Worm (Caenorhabditis elegans): ENCODE results near the gene asp-2.

The asp-2 gene

DNA sequence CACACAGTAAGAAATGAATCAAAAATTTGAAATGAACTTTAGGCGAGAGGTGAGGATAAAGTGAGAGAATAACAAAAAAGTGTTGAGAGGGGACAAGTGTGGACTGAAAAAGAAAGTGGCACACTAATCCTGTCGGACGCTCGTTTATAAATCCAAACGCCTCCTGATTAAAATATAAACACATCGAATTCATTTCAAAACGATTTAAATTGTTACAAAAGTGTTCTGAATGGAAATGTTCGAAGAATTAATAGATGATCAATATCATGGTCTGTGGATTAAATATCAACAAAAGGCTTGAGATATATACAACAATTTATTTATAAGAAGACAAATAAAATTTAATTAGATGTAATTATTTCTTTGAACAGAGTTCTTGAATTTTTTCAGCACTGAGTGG, 34.8 kb upstream of the asp-2 start, which contains the start of gene B0222.11:
B0222.11 (minus strand) TSS at position 101 of the 400 bp plus-strand sequence.
- no peak for TF ChIP-seq lsy-2 (tag; optimal IDR thresholded peaks at IDR 0.05)
- TF ChIP-seq nhr-11 (tag; optimal IDR thresholded peaks at IDR 0.05): no peak
- TF ChIP-seq zag-1 (tag; optimal IDR thresholded peaks at IDR 0.05): no peak
- no peak for TF ChIP-seq sptf-1 (tag; optimal IDR thresholded peaks at IDR 0.05)
- TF ChIP-seq isw-1 (GFP tag; IDR thresholded peaks at IDR 0.05): no peak
- no peak for TF ChIP-seq nhr-77 (tag; optimal IDR thresholded peaks at IDR 0.05)
- no peak for TF ChIP-seq hlh-4 (tag; optimal IDR thresholded peaks at IDR 0.05)
- TF ChIP-seq mab-9 (GFP tag; IDR thresholded peaks at IDR 0.05): no peak
- TF ChIP-seq hlh-17 (GFP tag; optimal IDR thresholded peaks at IDR 0.05; ENCODE audit: borderline replicate concordance): no peak
- TF ChIP-seq efl-1 (optimal IDR thresholded peaks at IDR 0.05): no peak
- no peak for TF ChIP-seq efl-1 (GFP tag; optimal IDR thresholded peaks at IDR 0.05 in 1 of 2)
- no peak for TF ChIP-seq lin-14 (GFP tag; optimal IDR thresholded peaks at IDR 0.05)
- no peak for TF ChIP-seq C34B4.2 (tag; optimal IDR thresholded peaks at IDR 0.05)
- no peak for TF ChIP-seq ceh-90 (tag; optimal IDR thresholded peaks at IDR 0.05)
- no peak for TF ChIP-seq lir-3 (tag; optimal IDR thresholded peaks at IDR 0.05; ENCODE audit: poor library complexity)

DNA sequence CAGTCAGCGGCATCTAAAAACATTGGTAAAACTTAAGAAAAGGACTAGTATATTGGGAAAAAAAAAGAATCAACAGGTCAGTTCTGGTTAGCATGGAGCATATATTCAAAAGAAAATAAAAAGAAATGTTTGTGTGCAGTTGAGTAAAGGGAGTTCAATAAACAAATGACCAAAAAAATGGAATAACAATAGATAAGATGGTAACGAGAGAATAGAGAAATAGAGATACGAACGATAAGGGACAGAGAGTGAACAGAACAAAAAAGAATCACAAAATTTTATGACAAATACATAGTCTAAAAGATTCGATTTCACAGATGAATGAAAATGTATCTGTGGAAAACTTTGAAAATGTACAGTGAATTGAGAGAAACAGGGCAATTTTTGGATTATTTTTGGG, 29.9 kb upstream of the asp-2 start, which contains the start of gene gad-3:
gad-3 (minus strand) TSS at position 17 of the 400 bp plus-strand sequence.
- TF ChIP-seq ceh-82 (tag; optimal IDR thresholded peaks at IDR 0.05) (no peak), ztf-11 (tag; optimal IDR thresholded peaks at IDR 0.05) (no peak), dsc-1 (tag; optimal IDR thresholded peaks at IDR 0.05) (no peak), nhr-85 (tag) (peak; percentile 41), lin-14 (GFP tag; optimal IDR thresholded peaks at IDR 0.05) (peak; percentile 41), fos-1 (tag; optimal IDR thresholded peaks at IDR 0.05) (no peak), blmp-1 (tag; optimal IDR thresholded peaks at IDR 0.05) (peak; percentile 7), elt-2 (tag; optimal IDR thresholded peaks at IDR 0.05) (peak; percentile 52), xbp-1 (tag; optimal IDR thresholded peaks at IDR 0.05) (no peak)

DNA sequence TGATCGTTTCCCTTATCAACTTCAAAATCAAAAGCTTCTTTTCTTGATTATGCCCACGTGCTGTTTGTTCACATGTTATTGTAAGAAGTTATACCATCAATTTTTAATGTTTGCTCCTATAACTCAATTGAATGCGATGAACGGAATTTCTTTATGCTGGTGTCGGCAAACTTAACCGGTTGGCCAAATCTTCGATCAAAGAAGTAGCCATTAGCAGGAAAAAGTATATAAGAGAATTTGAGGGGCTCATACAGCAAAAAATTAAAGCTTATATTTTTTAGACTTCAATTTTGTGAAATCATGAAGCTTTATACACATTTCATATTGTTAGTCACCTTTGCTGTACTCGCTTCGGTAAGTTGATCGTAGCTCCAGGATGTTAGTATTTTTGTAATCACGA, 29.1 kb upstream of the asp-2 start, which contains the start of gene pqn-16:
pqn-16 (plus strand) TSS at position 301 of the 400 bp plus-strand sequence.
- no peak for TF ChIP-seq jun-1 (tag; optimal IDR thresholded peaks at IDR 0.05)
- TF ChIP-seq efl-1 (optimal IDR thresholded peaks at IDR 0.05): no peak
- no peak for TF ChIP-seq efl-1 (GFP tag; optimal IDR thresholded peaks at IDR 0.05 in 1 of 2)
- no peak for TF ChIP-seq lir-3 (tag; optimal IDR thresholded peaks at IDR 0.05; ENCODE audit: poor library complexity)
- TF ChIP-seq nhr-19 (GFP tag; conservative IDR thresholded peaks at IDR 0.05): no peak
- TF ChIP-seq snpc-4 (tag; optimal IDR thresholded peaks at IDR 0.05): no peak
- no peak for TF ChIP-seq ceh-90 (tag; optimal IDR thresholded peaks at IDR 0.05)
- TF ChIP-seq ets-5 (GFP tag; IDR thresholded peaks at IDR 0.05): no peak
- TF ChIP-seq lin-14 (GFP tag; optimal IDR thresholded peaks at IDR 0.05): no peak
- TF ChIP-seq ceh-88 (GFP tag; IDR thresholded peaks at IDR 0.05): no peak
- TF ChIP-seq skn-1 (tag; optimal IDR thresholded peaks at IDR 0.05): no peak
- TF ChIP-seq nhr-237 (tag; optimal IDR thresholded peaks at IDR 0.05): no peak
- no peak for TF ChIP-seq nhr-90 (tag; optimal IDR thresholded peaks at IDR 0.05; ENCODE audit: poor library complexity)
- TF ChIP-seq sup-37 (GFP tag; optimal IDR thresholded peaks at IDR 0.05): no peak
- TF ChIP-seq nhr-47 (tag; optimal IDR thresholded peaks at IDR 0.05): no peak

DNA sequence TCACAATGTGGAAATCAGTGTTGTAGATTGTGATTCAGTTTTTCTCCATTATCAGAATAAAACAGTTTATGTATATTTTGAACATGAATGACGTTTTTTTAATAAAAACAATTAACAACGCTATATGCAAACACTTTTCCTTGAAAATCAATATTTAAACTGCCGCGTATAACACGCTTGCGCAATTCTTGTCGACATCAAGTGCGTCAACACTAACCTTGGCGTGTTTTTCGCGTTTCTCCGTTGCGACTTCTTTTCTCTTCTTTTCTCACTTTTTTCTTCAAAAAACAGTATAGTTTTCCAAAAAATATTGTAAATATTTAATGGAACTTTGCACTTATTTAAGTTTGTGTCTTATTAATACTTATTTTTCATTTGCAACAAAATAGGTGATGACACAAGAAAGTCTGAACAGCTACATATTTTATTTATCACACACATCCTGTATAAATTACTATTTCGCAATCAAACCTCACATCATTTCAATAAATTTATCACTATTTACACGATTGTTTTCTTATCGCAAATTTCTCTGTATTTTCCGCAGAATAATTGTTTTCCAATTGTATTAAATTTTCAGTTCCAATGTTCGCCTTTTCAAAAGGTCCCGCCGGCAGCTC, 27.5 kb upstream of the asp-2 start, which contains the start of gene spas-1:
spas-1 (plus strand) TSS at position 572 of the 620 bp plus-strand sequence.
- TF ChIP-seq zag-1 (tag; optimal IDR thresholded peaks at IDR 0.05): no peak
- TF ChIP-seq ceh-88 (GFP tag; IDR thresholded peaks at IDR 0.05): 0 out of 2 replicates have a peak, but pooled peaks have one; percentile 36
- peak; percentile 77 for TF ChIP-seq fkh-8 (tag; optimal IDR thresholded peaks at IDR 0.05)
- TF ChIP-seq nhr-77 (tag; optimal IDR thresholded peaks at IDR 0.05): peak; percentile 79
- TF ChIP-seq zip-4 (GFP tag; optimal IDR thresholded peaks at IDR 0.05): peak; percentile 71
- no peak for TF ChIP-seq hpl-2 (GFP tag; optimal IDR thresholded peaks at IDR 0.05)
- TF ChIP-seq sox-4 (tag; optimal IDR thresholded peaks at IDR 0.05): peak; percentile 78
- TF ChIP-seq C34B4.2 (tag; optimal IDR thresholded peaks at IDR 0.05): no peak
- TF ChIP-seq nhr-28 (tag; optimal IDR thresholded peaks at IDR 0.05): no peak
- peak; percentile 79 for TF ChIP-seq egl-13 (tag; optimal IDR thresholded peaks at IDR 0.05)
- TF ChIP-seq pag-3 (tag; optimal IDR thresholded peaks at IDR 0.05; ENCODE audit: borderline replicate concordance, insufficient read depth): peak; percentile 19
- TF ChIP-seq Y116A8C.19 (tag; optimal IDR thresholded peaks at IDR 0.05; ENCODE audit: borderline replicate concordance): no peak
- peak; percentile 66 for TF ChIP-seq lir-3 (tag; optimal IDR thresholded peaks at IDR 0.05; ENCODE audit: poor library complexity)
- peak; percentile 94 for TF ChIP-seq lin-39 (tag; optimal IDR thresholded peaks at IDR 0.05)
- TF ChIP-seq skn-1 (tag; optimal IDR thresholded peaks at IDR 0.05): peak; percentile 88
- TF ChIP-seq ces-1 (GFP tag; optimal IDR thresholded peaks at IDR 0.05): no peak
- TF ChIP-seq nhr-71 (tag; optimal IDR thresholded peaks at IDR 0.05): peak; percentile 95
- no peak for TF ChIP-seq ets-5 (GFP tag; IDR thresholded peaks at IDR 0.05)
- peak; percentile 95 for TF ChIP-seq nhr-85 (tag)
- TF ChIP-seq ceh-82 (tag; optimal IDR thresholded peaks at IDR 0.05): peak; percentile 76 to 91 (median 84)
- peak; percentile 42 for TF ChIP-seq unc-30 (tag; optimal IDR thresholded peaks at IDR 0.05)

All from whole organism, L1 larva.